Worm (Caenorhabditis elegans) whole organism, early embryonic: Measurements from ENCODE around the gene nstp-5.

Experiments used
- B0310.2 ChIP-seq: sonication (generic microtip); optimal IDR thresholded peaks from 2 replicates; lab custom pipeline; 2016; ENCODE audit warnings: mild to moderate bottlenecking, missing genetic modification characterization, missing compliant biosample characterization
- F13C5.2 ChIP-seq: sonication (generic microtip); optimal IDR thresholded peaks from 2 replicates; lab custom pipeline; 2017; ENCODE audit warnings: mild to moderate bottlenecking, missing genetic modification characterization, inconsistent platforms, missing compliant biosample characterization
- ama-1 ChIP-seq: fragments of 150-350 bp; optimal IDR thresholded peaks from 2 replicates; lab custom pipeline; 2014
- ceh-36 ChIP-seq: sonication (generic microtip); optimal IDR thresholded peaks from 2 replicates; lab custom pipeline; 2016; ENCODE audit warnings: missing genetic modification characterization, inconsistent platforms, missing compliant biosample characterization
- ets-7 ChIP-seq: sonication (generic microtip); optimal IDR thresholded peaks from 2 replicates; lab custom pipeline; 2016; ENCODE audit warnings: missing genotype, missing genetic modification characterization, missing compliant biosample characterization
- flt-1 ChIP-seq: fragments of 200-800 bp; sonication (Bioruptor generic); IDR thresholded peaks from 2 replicates; pipeline ENCODE4 v1.3.6; 2022; ENCODE audit warnings: missing genetic modification characterization, missing compliant biosample characterization
- tbx-11 ChIP-seq: fragments of 200-800 bp; sonication (Bioruptor generic); IDR thresholded peaks from 2 replicates; pipeline ENCODE4 v1.3.6; 2022; ENCODE audit warnings: missing genetic modification characterization, missing compliant biosample characterization
- tbx-37 ChIP-seq: fragments of 200-800 bp; sonication (Bioruptor generic); conservative IDR thresholded peaks from 2 replicates; pipeline ENCODE4 v1.3.6; 2022; ENCODE audit warnings: missing genetic modification reagents, missing genetic modification characterization, missing compliant biosample characterization

ce11 chrIV:12902430-12903110 is 47.2 kb downstream of the nstp-5 start, which contains the start of gene K08D8.2:
- TF ChIP-seq flt-1 (no peak), tbx-37 (GFP tag; lab: Robert Waterston, UW) (no peak), ceh-36 (tag; lab: Kevin White, UChicago) (no peak), ama-1 (lab: Kevin White, UChicago) (no peak), F13C5.2 (tag; lab: Kevin White, UChicago) (no peak), ets-7 (tag; lab: Kevin White, UChicago) (no peak), B0310.2 (tag; lab: Kevin White, UChicago) (no peak), tbx-11 (GFP tag; lab: Robert Waterston, UW) (no peak)
